Worm (Caenorhabditis elegans): ENCODE data around the gene srbc-23.

srbc-23 gene

DNA sequence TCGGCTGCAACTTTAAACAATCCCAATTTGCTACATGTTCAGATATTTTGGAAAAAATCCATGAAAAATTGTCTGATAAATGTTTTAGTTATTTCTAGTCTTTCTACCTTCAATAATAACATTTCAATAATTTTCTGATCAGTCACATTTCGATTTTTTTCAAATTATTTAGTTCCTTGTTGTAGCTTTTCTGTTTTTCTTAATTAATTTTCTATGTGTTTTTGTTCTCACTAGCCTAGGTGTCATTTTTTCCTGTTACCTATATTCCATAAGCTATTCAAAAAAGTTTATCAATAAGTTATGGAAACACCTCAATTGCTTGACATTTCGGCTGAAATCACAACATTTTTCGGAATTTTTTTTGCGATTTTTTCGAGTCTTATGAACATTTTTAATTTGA lies at the start of gene srbc-23:
TSS of gene srbc-23 (plus strand) at position 301 of the 400 bp plus-strand sequence.
- TF ChIP-seq B0310.2 (tag; optimal IDR thresholded peaks at IDR 0.05) (no peak), ceh-36 (tag; optimal IDR thresholded peaks at IDR 0.05) (no peak), hmbx-1 (tag; optimal IDR thresholded peaks at IDR 0.05) (no peak), ets-7 (tag; optimal IDR thresholded peaks at IDR 0.05) (no peak), flt-1 (GFP tag; IDR thresholded peaks at IDR 0.05) (no peak), tra-4 (tag; optimal IDR thresholded peaks at IDR 0.05) (no peak), tbx-37 (GFP tag; conservative IDR thresholded peaks at IDR 0.05) (no peak), pes-1 (GFP tag; IDR thresholded peaks at IDR 0.05) (no peak), sea-1 (GFP tag; conservative IDR thresholded peaks at IDR 0.05) (no peak), aly-1 (tag; optimal IDR thresholded peaks at IDR 0.05) (no peak), ama-1 (optimal IDR thresholded peaks at IDR 0.05) (no peak), scrt-1 (GFP tag; IDR thresholded peaks at IDR 0.05) (no peak), hnd-1 (tag; optimal IDR thresholded peaks at IDR 0.05) (no peak), tbx-11 (GFP tag; IDR thresholded peaks at IDR 0.05) (no peak), F13C5.2 (tag; optimal IDR thresholded peaks at IDR 0.05) (no peak), hmg-4 (GFP tag; optimal IDR thresholded peaks at IDR 0.05) (no peak), ceh-13 (GFP tag; optimal IDR thresholded peaks at IDR 0.05) (no peak)

DNA sequence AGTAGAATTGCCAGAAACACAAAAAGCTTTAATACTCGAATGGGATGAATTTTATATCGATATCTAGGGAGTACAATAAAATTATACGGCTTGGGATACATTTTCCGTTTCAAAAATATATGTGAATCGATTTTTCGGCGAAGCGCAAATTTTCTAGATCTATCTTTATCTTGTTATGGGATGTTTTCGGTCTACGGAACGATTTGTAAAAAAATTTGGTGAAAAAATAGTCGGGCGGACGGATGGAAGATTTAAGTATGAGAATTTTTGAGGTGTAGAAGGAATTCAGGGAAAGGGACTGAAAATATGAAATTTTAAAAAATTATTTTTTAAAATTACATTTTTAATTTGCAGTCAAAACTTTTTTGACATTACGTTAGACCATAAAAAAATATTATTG lies 47.4 kb upstream of the srbc-23 start, which contains the start of gene F22F7.4:
TSS of gene F22F7.4 (minus strand) at position 101 of the 400 bp plus-strand sequence.
- TF ChIP-seq tbx-37 (GFP tag; conservative IDR thresholded peaks at IDR 0.05), result no peak
- TF ChIP-seq pes-1 (GFP tag; IDR thresholded peaks at IDR 0.05), result no peak
- no peak for TF ChIP-seq hmg-4 (GFP tag; optimal IDR thresholded peaks at IDR 0.05)
- no peak for TF ChIP-seq hmbx-1 (tag; optimal IDR thresholded peaks at IDR 0.05)
- no peak for TF ChIP-seq tbx-11 (GFP tag; IDR thresholded peaks at IDR 0.05)
- TF ChIP-seq aly-1 (tag; optimal IDR thresholded peaks at IDR 0.05), result no peak

DNA sequence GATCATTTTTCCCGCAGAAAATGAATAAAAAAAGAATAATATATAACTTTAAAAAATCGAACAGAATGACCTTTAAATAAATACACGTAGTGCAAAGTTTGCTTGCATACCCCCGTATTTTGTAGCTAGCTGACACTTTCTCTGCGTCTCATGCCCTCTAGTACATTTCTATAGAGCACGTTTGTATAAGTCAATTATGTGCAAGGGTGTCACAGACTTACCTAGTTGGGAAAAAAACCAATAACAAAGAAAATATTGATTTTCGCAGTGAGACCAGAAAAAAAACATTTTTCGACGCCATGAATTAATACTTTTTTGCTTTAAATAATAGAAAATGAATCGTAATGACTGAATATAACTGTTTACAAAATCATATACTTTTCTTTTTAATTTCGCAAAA lies 44.1 kb upstream of the srbc-23 start, which contains the start of gene ckb-4:
TSS of gene ckb-4 (minus strand) at position 140 of the 400 bp plus-strand sequence.
- no peak for TF ChIP-seq ets-7 (tag; optimal IDR thresholded peaks at IDR 0.05)
- no peak for TF ChIP-seq tbx-37 (GFP tag; conservative IDR thresholded peaks at IDR 0.05)
- no peak for TF ChIP-seq sea-1 (GFP tag; conservative IDR thresholded peaks at IDR 0.05)
- TF ChIP-seq hnd-1 (tag; optimal IDR thresholded peaks at IDR 0.05), result no peak

DNA sequence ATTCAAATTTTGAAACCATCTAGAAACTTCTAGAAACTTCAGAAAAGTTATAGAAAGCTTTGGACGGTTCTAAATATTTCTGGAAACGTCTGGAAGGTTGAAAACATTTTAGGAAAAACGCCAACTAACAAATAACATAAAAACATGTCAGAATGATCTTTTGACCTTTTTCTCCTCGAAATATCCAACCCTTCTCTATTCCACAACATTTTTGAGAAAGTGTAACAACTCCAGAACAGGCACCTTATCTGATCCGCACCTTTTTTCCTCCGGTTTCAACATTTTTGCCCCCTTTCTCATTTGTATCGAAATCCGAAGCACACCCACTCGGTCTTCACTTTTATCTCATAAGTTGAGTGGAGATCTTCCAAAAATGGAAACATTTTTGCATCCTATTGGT lies 43.0 kb upstream of the srbc-23 start, which contains the start of gene F22F7.3:
TSS of gene F22F7.3 (plus strand) at position 301 of the 400 bp plus-strand sequence.
- TF ChIP-seq ama-1 (optimal IDR thresholded peaks at IDR 0.05) (no peak), B0310.2 (tag; optimal IDR thresholded peaks at IDR 0.05) (no peak), tbx-11 (GFP tag; IDR thresholded peaks at IDR 0.05) (no peak), aly-1 (tag; optimal IDR thresholded peaks at IDR 0.05) (no peak), ceh-36 (tag; optimal IDR thresholded peaks at IDR 0.05) (no peak)

DNA sequence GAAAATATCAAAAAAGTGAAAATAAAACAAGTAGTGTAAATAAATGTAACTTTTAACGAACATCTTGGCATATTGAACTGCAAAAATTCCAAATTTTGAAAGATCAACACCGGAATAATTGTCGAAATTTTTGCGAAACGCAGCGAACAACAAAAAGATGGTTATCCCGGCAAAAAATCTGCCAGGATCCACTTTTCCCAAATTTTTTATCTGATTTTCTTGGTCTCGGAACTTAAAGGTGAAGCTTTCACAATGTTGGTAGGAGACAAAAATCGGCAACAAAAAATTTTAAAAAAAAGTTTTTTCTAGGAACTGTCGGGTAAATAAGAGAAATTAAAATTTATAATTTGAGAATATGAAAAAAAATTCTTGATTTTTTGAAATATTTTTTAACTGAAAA lies 34.8 kb upstream of the srbc-23 start, which contains the start of gene bgnt-1.2:
TSS of gene bgnt-1.2 (minus strand) at position 101 of the 400 bp plus-strand sequence.
- TF ChIP-seq tbx-11 (GFP tag; IDR thresholded peaks at IDR 0.05) (no peak), scrt-1 (GFP tag; IDR thresholded peaks at IDR 0.05) (no peak), ets-7 (tag; optimal IDR thresholded peaks at IDR 0.05) (no peak), tbx-37 (GFP tag; conservative IDR thresholded peaks at IDR 0.05) (no peak), hmbx-1 (tag; optimal IDR thresholded peaks at IDR 0.05) (no peak), aly-1 (tag; optimal IDR thresholded peaks at IDR 0.05) (no peak), F13C5.2 (tag; optimal IDR thresholded peaks at IDR 0.05) (no peak), ceh-13 (GFP tag; optimal IDR thresholded peaks at IDR 0.05) (no peak), tra-4 (tag; optimal IDR thresholded peaks at IDR 0.05) (no peak), B0310.2 (tag; optimal IDR thresholded peaks at IDR 0.05) (no peak), hnd-1 (tag; optimal IDR thresholded peaks at IDR 0.05) (no peak), flt-1 (GFP tag; IDR thresholded peaks at IDR 0.05) (no peak)

DNA sequence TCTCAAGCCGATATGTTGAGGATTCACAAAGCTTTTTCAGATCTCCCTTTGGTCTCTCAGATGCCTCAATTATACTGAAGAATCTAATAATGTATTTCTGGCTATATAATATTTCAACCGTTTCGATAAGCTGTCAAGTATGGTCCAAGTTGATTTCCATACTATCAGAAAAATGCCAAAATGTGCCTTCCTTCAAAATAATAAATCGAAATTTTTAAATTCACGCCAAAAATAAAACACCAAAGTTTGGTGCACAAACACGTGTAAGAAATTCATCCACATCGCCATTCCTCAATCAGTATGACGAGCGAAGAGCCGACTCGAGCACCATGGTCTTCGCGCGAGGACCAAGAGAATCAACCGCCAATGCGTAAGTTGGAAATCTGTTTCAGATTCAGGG lies 33.8 kb upstream of the srbc-23 start, which contains the start of gene F22F7.11:
TSS of gene F22F7.11 (plus strand) at position 301 of the 400 bp plus-strand sequence.
- TF ChIP-seq ets-7 (tag; optimal IDR thresholded peaks at IDR 0.05), result no peak
- no peak for TF ChIP-seq hmg-4 (GFP tag; optimal IDR thresholded peaks at IDR 0.05)
- TF ChIP-seq hnd-1 (tag; optimal IDR thresholded peaks at IDR 0.05), result no peak
- TF ChIP-seq hmbx-1 (tag; optimal IDR thresholded peaks at IDR 0.05), result no peak
- TF ChIP-seq ceh-36 (tag; optimal IDR thresholded peaks at IDR 0.05), result no peak
- no peak for TF ChIP-seq aly-1 (tag; optimal IDR thresholded peaks at IDR 0.05)
- no peak for TF ChIP-seq tbx-11 (GFP tag; IDR thresholded peaks at IDR 0.05)
- no peak for TF ChIP-seq ceh-13 (GFP tag; optimal IDR thresholded peaks at IDR 0.05)
- TF ChIP-seq F13C5.2 (tag; optimal IDR thresholded peaks at IDR 0.05), result no peak
- no peak for TF ChIP-seq B0310.2 (tag; optimal IDR thresholded peaks at IDR 0.05)
- no peak for TF ChIP-seq tra-4 (tag; optimal IDR thresholded peaks at IDR 0.05)
- TF ChIP-seq sea-1 (GFP tag; conservative IDR thresholded peaks at IDR 0.05), result no peak
- no peak for TF ChIP-seq tbx-37 (GFP tag; conservative IDR thresholded peaks at IDR 0.05)
- TF ChIP-seq scrt-1 (GFP tag; IDR thresholded peaks at IDR 0.05), result no peak
- no peak for TF ChIP-seq ama-1 (optimal IDR thresholded peaks at IDR 0.05)
- TF ChIP-seq pes-1 (GFP tag; IDR thresholded peaks at IDR 0.05), result no peak
- TF ChIP-seq flt-1 (GFP tag; IDR thresholded peaks at IDR 0.05), result no peak

DNA sequence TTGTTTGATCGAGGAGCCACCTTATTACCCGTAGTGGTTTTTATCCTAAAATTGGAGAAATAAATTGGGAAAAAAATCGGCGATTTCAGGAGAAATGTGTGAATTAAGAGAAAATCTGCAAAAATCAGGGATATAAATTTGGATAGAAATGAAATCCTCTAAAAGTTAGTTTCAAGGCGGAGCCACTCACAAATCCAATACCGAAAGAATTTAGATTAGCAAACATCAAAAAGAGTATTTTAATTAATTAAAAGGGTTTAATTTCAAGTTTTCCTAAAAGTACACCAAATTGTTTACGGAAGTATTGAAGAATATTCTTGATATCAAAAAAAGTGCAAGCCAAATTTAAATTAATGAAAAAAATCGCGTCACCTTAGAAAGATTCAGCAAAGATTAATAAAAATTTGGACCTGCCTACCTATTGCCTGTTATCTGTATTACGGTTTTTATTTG lies 31.4 kb upstream of the srbc-23 start, which contains the start of gene F22F7.8:
TSS of gene F22F7.8 (minus strand) at position 51 of the 453 bp plus-strand sequence.
- TF ChIP-seq ama-1 (optimal IDR thresholded peaks at IDR 0.05) (no peak), tra-4 (tag; optimal IDR thresholded peaks at IDR 0.05) (no peak), hnd-1 (tag; optimal IDR thresholded peaks at IDR 0.05) (no peak), pes-1 (GFP tag; IDR thresholded peaks at IDR 0.05) (no peak), tbx-37 (GFP tag; conservative IDR thresholded peaks at IDR 0.05) (no peak), tbx-11 (GFP tag; IDR thresholded peaks at IDR 0.05) (no peak), ets-7 (tag; optimal IDR thresholded peaks at IDR 0.05) (no peak), hmg-4 (GFP tag; optimal IDR thresholded peaks at IDR 0.05) (no peak), flt-1 (GFP tag; IDR thresholded peaks at IDR 0.05) (no peak), hmbx-1 (tag; optimal IDR thresholded peaks at IDR 0.05) (no peak), scrt-1 (GFP tag; IDR thresholded peaks at IDR 0.05) (no peak), F13C5.2 (tag; optimal IDR thresholded peaks at IDR 0.05) (no peak), ceh-36 (tag; optimal IDR thresholded peaks at IDR 0.05) (no peak), ceh-13 (GFP tag; optimal IDR thresholded peaks at IDR 0.05) (no peak), B0310.2 (tag; optimal IDR thresholded peaks at IDR 0.05) (no peak), sea-1 (GFP tag; conservative IDR thresholded peaks at IDR 0.05) (no peak), aly-1 (tag; optimal IDR thresholded peaks at IDR 0.05) (no peak)
